Fruit fly (Drosophila melanogaster) whole organism, embryonic: Measurements from ENCODE around the gene CG42299.
A peak's percentile ranks its signal among the peaks of the same experiment; 100 is the strongest.

Experiments used
- Ada2b ChIP-seq: fragments of 200-800 bp; sonication (Bioruptor generic); IDR thresholded peaks from 2 replicates; pipeline ENCODE4 v1.3.6; 2022; ENCODE audit warnings: missing biosample characterization, missing genetic modification characterization
- CG10147 ChIP-seq: fragments of 200-800 bp; sonication (Bioruptor generic); optimal IDR thresholded peaks from 2 replicates; lab custom pipeline; 2019; ENCODE audit warnings: missing biosample characterization, mild to moderate bottlenecking, missing genetic modification characterization, moderate library complexity
- CG10366 ChIP-seq: fragments of 200-800 bp; sonication (Bioruptor generic); IDR thresholded peaks from 2 replicates; pipeline ENCODE4 v1.3.6; 2022; ENCODE audit warnings: missing biosample characterization, missing genetic modification characterization
- CG11247 ChIP-seq: fragments of 200-800 bp; sonication (Bioruptor generic); IDR thresholded peaks from 2 replicates; pipeline ENCODE4 v1.3.6; 2022; ENCODE audit warnings: missing biosample characterization, missing genetic modification characterization
- CG11695 ChIP-seq: fragments of 200-800 bp; sonication (Bioruptor generic); IDR thresholded peaks from 3 replicates; pipeline ENCODE4 v1.3.6; 2022; ENCODE audit warnings: missing biosample characterization, missing genetic modification characterization
- CG12769 ChIP-seq: fragments of 200-800 bp; sonication (Bioruptor generic); optimal IDR thresholded peaks from 2 replicates; lab custom pipeline; 2019; ENCODE audit warnings: missing biosample characterization, mild to moderate bottlenecking, missing genetic modification characterization, moderate library complexity
- CG12942 ChIP-seq: fragments of 200-800 bp; sonication (Bioruptor generic); optimal IDR thresholded peaks from 3 replicates; lab custom pipeline; 2016; ENCODE audit warnings: missing biosample characterization, missing genetic modification characterization
- CG13424 ChIP-seq: fragments of 200-800 bp; sonication (Bioruptor generic); optimal IDR thresholded peaks from 2 replicates; lab custom pipeline; 2019; ENCODE audit warnings: missing biosample characterization, mild to moderate bottlenecking, missing genetic modification characterization, moderate library complexity
- CG13894 ChIP-seq: fragments of 200-800 bp; sonication (Bioruptor generic); optimal IDR thresholded peaks from 3 replicates; lab custom pipeline; 2018; ENCODE audit warnings: missing biosample characterization, mild to moderate bottlenecking, missing genetic modification characterization, moderate library complexity
- CG14860 ChIP-seq: fragments of 200-800 bp; sonication (Bioruptor generic); IDR thresholded peaks from 3 replicates; pipeline ENCODE4 v1.3.6; 2022; ENCODE audit warnings: missing biosample characterization, missing genetic modification characterization; ENCODE audit not compliant: partially characterized antibody
- CG14965 ChIP-seq: fragments of 200-800 bp; sonication (Bioruptor generic); optimal IDR thresholded peaks from 2 replicates; lab custom pipeline; 2016; ENCODE audit warnings: missing biosample characterization, missing genetic modification characterization, borderline replicate concordance
- CG15269 ChIP-seq: fragments of 200-800 bp; sonication (Bioruptor generic); optimal IDR thresholded peaks from 2 replicates; lab custom pipeline; 2018; ENCODE audit warnings: missing biosample characterization, mild to moderate bottlenecking, missing genetic modification characterization, moderate library complexity
- CG15514 ChIP-seq: fragments of 200-800 bp; sonication (Bioruptor generic); optimal IDR thresholded peaks from 3 replicates; lab custom pipeline; 2017; ENCODE audit warnings: missing biosample characterization, missing genetic modification characterization, mild to moderate bottlenecking, moderate library complexity, missing genetic modification reagents
- CG16863 ChIP-seq: fragments of 200-800 bp; sonication (Bioruptor generic); optimal IDR thresholded peaks from 3 replicates; lab custom pipeline; 2016; ENCODE audit warnings: missing biosample characterization, missing genetic modification characterization
- CG18476 ChIP-seq: fragments of 200-800 bp; sonication (Bioruptor generic); optimal IDR thresholded peaks from 2 replicates; lab custom pipeline; 2016; ENCODE audit warnings: missing biosample characterization, mild to moderate bottlenecking, missing genetic modification characterization
- CG18619 ChIP-seq: fragments of 200-800 bp; sonication (Bioruptor generic); optimal IDR thresholded peaks from 3 replicates; lab custom pipeline; 2017; ENCODE audit warnings: missing biosample characterization, mild to moderate bottlenecking, missing genetic modification characterization
- CG3281 ChIP-seq: fragments of 200-800 bp; sonication (Bioruptor generic); optimal IDR thresholded peaks from 3 replicates; lab custom pipeline; 2017; ENCODE audit warnings: missing biosample characterization, mild to moderate bottlenecking, missing genetic modification characterization
- CG34224 ChIP-seq: fragments of 200-800 bp; sonication (Bioruptor generic); IDR thresholded peaks from 3 replicates; pipeline ENCODE4 v1.3.6; 2022; ENCODE audit warnings: missing biosample characterization, missing genetic modification characterization; ENCODE audit not compliant: partially characterized antibody
- CG34422 ChIP-seq: fragments of 200-800 bp; sonication (Bioruptor generic); IDR thresholded peaks from 3 replicates; pipeline ENCODE4 v1.3.6; 2022; ENCODE audit warnings: missing biosample characterization, missing genetic modification characterization
- CG3995 ChIP-seq: fragments of 200-800 bp; sonication (Bioruptor generic); optimal IDR thresholded peaks from 3 replicates; lab custom pipeline; 2016; ENCODE audit warnings: missing biosample characterization, missing genetic modification characterization
- CG4707 ChIP-seq: fragments of 200-800 bp; sonication (Bioruptor generic); optimal IDR thresholded peaks from 2 replicates; lab custom pipeline; 2018; ENCODE audit warnings: missing biosample characterization, mild to moderate bottlenecking, missing genetic modification characterization, moderate library complexity
- CG9437 ChIP-seq: fragments of 200-800 bp; sonication (Bioruptor generic); optimal IDR thresholded peaks from 2 replicates; lab custom pipeline; 2018; ENCODE audit warnings: missing biosample characterization, mild to moderate bottlenecking, missing genetic modification characterization
- D19B ChIP-seq: fragments of 200-800 bp; sonication (Bioruptor generic); optimal IDR thresholded peaks from 2 replicates; lab custom pipeline; 2017; ENCODE audit warnings: missing biosample characterization, mild to moderate bottlenecking, missing genetic modification characterization
- H2.0 ChIP-seq: fragments of 200-800 bp; sonication (Bioruptor generic); IDR thresholded peaks from 2 replicates; pipeline ENCODE4 v1.3.6; 2022; ENCODE audit warnings: missing biosample characterization, missing genetic modification characterization
- Hr39 ChIP-seq: fragments of >200 bp; optimal IDR thresholded peaks from 2 replicates; lab custom pipeline; 2017
- Hr51 ChIP-seq, 2 experiments: fragments of 200-800 bp; sonication (Bioruptor generic); optimal IDR thresholded peaks; 2 replicates in 1 of 2; 3 replicates in 1 of 2; lab custom pipeline; 2016 to 2018; ENCODE audit warnings: missing biosample characterization in 2 of 2, missing genetic modification characterization in 2 of 2, mild to moderate bottlenecking in 1 of 2, moderate library complexity in 1 of 2
- Lhr ChIP-seq: fragments of 200-800 bp; sonication (Bioruptor generic); optimal IDR thresholded peaks from 3 replicates; lab custom pipeline; 2017; ENCODE audit warnings: mild to moderate bottlenecking, missing biosample characterization, missing genetic modification reagents, missing genetic modification characterization
- MESR4 ChIP-seq: fragments of 200-800 bp; sonication (Bioruptor generic); optimal IDR thresholded peaks from 2 replicates; lab custom pipeline; 2018; ENCODE audit warnings: missing biosample characterization, mild to moderate bottlenecking, missing genetic modification characterization, moderate library complexity
- Mes4 ChIP-seq: fragments of 200-800 bp; sonication (Bioruptor generic); optimal IDR thresholded peaks from 2 replicates; lab custom pipeline; 2016; ENCODE audit warnings: missing biosample characterization, missing genetic modification characterization
- NC2α ChIP-seq: fragments of 200-800 bp; sonication (Bioruptor generic); optimal IDR thresholded peaks from 2 replicates; lab custom pipeline; 2016; ENCODE audit warnings: missing biosample characterization, missing genetic modification characterization
- Oli ChIP-seq: fragments of 200-800 bp; sonication (Bioruptor generic); optimal IDR thresholded peaks from 2 replicates; lab custom pipeline; 2018; ENCODE audit warnings: missing biosample characterization, mild to moderate bottlenecking, missing genetic modification characterization, moderate library complexity
- Sry-δ ChIP-seq: fragments of 200-800 bp; sonication (Bioruptor generic); optimal IDR thresholded peaks from 2 replicates; lab custom pipeline; 2016; ENCODE audit warnings: missing biosample characterization, missing genetic modification characterization
- bab2 ChIP-seq: fragments of 200-800 bp; sonication (Bioruptor generic); optimal IDR thresholded peaks from 2 replicates; lab custom pipeline; 2016; ENCODE audit warnings: missing biosample characterization, missing genetic modification characterization
- bbx ChIP-seq: fragments of 200-800 bp; sonication (Bioruptor generic); IDR thresholded peaks from 2 replicates; pipeline ENCODE4 v1.3.6; 2022; ENCODE audit warnings: missing biosample characterization, missing genetic modification characterization; ENCODE audit not compliant: partially characterized antibody
- chinmo ChIP-seq: fragments of 200-800 bp; sonication (Bioruptor generic); IDR thresholded peaks from 4 replicates; pipeline ENCODE4 v1.3.6; 2022; ENCODE audit warnings: missing biosample characterization, missing genetic modification characterization; ENCODE audit not compliant: partially characterized antibody
- chn ChIP-seq: fragments of 200-800 bp; sonication (Bioruptor generic); optimal IDR thresholded peaks from 2 replicates; lab custom pipeline; 2016; ENCODE audit warnings: missing biosample characterization, missing genetic modification characterization
- crp ChIP-seq, 2 experiments: fragments of 200-800 bp; sonication (Bioruptor generic); optimal IDR thresholded peaks; 2 replicates in 1 of 2; 3 replicates in 1 of 2; lab custom pipeline; 2017; ENCODE audit warnings: missing biosample characterization in 2 of 2, missing genetic modification characterization in 2 of 2, mild to moderate bottlenecking in 1 of 2, moderate library complexity in 1 of 2
- dpn ChIP-seq, 2 experiments: fragments of 200-800 bp; sonication (Bioruptor generic); optimal IDR thresholded peaks; 3 replicates each; lab custom pipeline; 2016; ENCODE audit warnings: missing biosample characterization in 2 of 2, missing genetic modification characterization in 2 of 2
- ems ChIP-seq: fragments of 200-800 bp; sonication (Bioruptor generic); optimal IDR thresholded peaks from 3 replicates; lab custom pipeline; 2016; ENCODE audit warnings: missing biosample characterization, missing genetic modification characterization
- en ChIP-seq: fragments of 200-800 bp; sonication (Bioruptor generic); optimal IDR thresholded peaks from 2 replicates; lab custom pipeline; 2016; ENCODE audit warnings: missing biosample characterization, missing genetic modification characterization
- exex ChIP-seq: fragments of 200-800 bp; sonication (Bioruptor generic); optimal IDR thresholded peaks from 4 replicates; lab custom pipeline; 2018; ENCODE audit warnings: missing biosample characterization, mild to moderate bottlenecking, missing genetic modification characterization, moderate library complexity
- gro ChIP-seq: fragments of 200-800 bp; sonication (Bioruptor generic); optimal IDR thresholded peaks from 2 replicates; lab custom pipeline; 2016; ENCODE audit warnings: missing biosample characterization, missing genetic modification characterization
- h ChIP-seq: fragments of >200 bp; optimal IDR thresholded peaks from 2 replicates; lab custom pipeline; 2017
- jing ChIP-seq: fragments of 200-800 bp; sonication (Bioruptor generic); optimal IDR thresholded peaks from 2 replicates; lab custom pipeline; 2018; ENCODE audit warnings: missing biosample characterization, mild to moderate bottlenecking, missing genetic modification characterization
- klu ChIP-seq: fragments of 200-800 bp; sonication (Bioruptor generic); IDR thresholded peaks from 2 replicates; pipeline ENCODE4 v1.3.6; 2022; ENCODE audit warnings: missing biosample characterization, missing genetic modification characterization
- sd ChIP-seq: fragments of 200-800 bp; sonication (Bioruptor generic); optimal IDR thresholded peaks from 3 replicates; lab custom pipeline; 2018; ENCODE audit warnings: missing biosample characterization, mild to moderate bottlenecking, missing genetic modification characterization, moderate library complexity
- sr ChIP-seq: fragments of 200-800 bp; sonication (Bioruptor generic); IDR thresholded peaks from 3 replicates; pipeline ENCODE4 v1.3.6; 2022; ENCODE audit warnings: missing biosample characterization, missing genetic modification characterization

CG42299 gene

dm6 chrX:15575557-15575956, at the start of gene CG42299 (continued):
- no peak for TF ChIP-seq CG13424 (tag; lab: Kevin White, UChicago)

- TF ChIP-seq dpn (GFP tag; optimal IDR thresholded peaks at IDR 0.05; lab: Kevin White, UChicago) (no peak), CG34422 (GFP tag; lab: Robert Waterston, UW) (no peak), CG13894 (peak; percentile 13), CG18476 (GFP tag; lab: Kevin White, UChicago) (no peak), CG12769 (tag; lab: Kevin White, UChicago) (no peak), jing (GFP tag; lab: Kevin White, UChicago) (no peak), chinmo (GFP tag; lab: Robert Waterston, UW) (0 out of 4 replicates have a peak, but pooled peaks have one; percentile 28), sr (peak; percentile 91), klu (no peak), Ada2b (GFP tag; lab: Robert Waterston, UW) (no peak), D19B (GFP tag; lab: Kevin White, UChicago) (no peak), CG3281 (GFP tag; lab: Kevin White, UChicago) (no peak), MESR4 (GFP tag; lab: Kevin White, UChicago) (no peak), sd (tag; lab: Kevin White, UChicago) (peak; percentile 10)
Observed at dm6 chrX:15623809-15624208, 48.3 kb upstream of the CG42299 start.

DNA sequence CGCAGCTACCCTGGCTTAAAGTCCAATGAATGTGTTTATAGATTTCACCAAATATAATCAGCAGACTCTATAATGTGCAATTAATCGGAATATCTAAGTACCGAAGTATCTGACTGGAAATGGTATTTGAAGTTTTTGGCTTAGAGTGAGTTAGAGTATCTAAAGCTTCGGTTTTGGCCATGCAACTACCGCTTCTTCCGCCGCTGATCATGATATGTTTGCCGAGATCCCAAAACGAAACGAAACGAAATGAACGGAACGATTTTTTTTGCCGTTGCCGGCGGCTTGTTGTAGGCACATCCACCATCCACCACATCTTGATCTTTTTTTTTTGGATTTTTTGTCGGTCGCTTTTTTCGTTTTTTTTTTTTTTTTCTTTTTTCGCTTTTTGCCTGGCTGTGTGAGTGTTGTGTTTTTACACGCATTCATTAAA, 47.5 kb upstream of the CG42299 start:
- TF ChIP-seq ems (peak; percentile 55), CG14860 (GFP tag; lab: Robert Waterston, UW) (no peak), CG10366 (GFP tag; lab: Robert Waterston, UW) (peak; percentile 88), bab2 (GFP tag; lab: Kevin White, UChicago) (peak; percentile 74), CG14965 (GFP tag; lab: Kevin White, UChicago) (no peak), CG4707 (peak; percentile 28), CG10147 (GFP tag; lab: Kevin White, UChicago) (peak; percentile 69), Lhr (GFP tag; lab: Kevin White, UChicago) (no peak), CG15269 (peak; percentile 85), H2.0 (peak; percentile 86), en (GFP tag; lab: Kevin White, UChicago) (peak; percentile 58), crp (GFP tag; optimal IDR thresholded peaks at IDR 0.05; lab: Kevin White, UChicago) (no peak), bbx (no peak), chn (GFP tag; lab: Kevin White, UChicago) (peak; percentile 18), chinmo (GFP tag; lab: Robert Waterston, UW) (0 out of 4 replicates have a peak, but pooled peaks have one; percentile 57), CG15514 (GFP tag; lab: Kevin White, UChicago) (peak; percentile 54), exex (tag; lab: Kevin White, UChicago) (peak; percentile 6), D19B (GFP tag; lab: Kevin White, UChicago) (peak; percentile 40), CG11247 (GFP tag; lab: Robert Waterston, UW) (peak; percentile 83), CG12942 (GFP tag; lab: Kevin White, UChicago) (peak; percentile 57), Hr51 (GFP tag; optimal IDR thresholded peaks at IDR 0.05; lab: Kevin White, UChicago) (peak in 1 of 2 experiments; percentile 79), Oli (tag; lab: Kevin White, UChicago) (peak; percentile 76), Sry-δ (GFP tag; lab: Kevin White, UChicago) (peak; percentile 33), gro (peak; percentile 48), CG34224 (GFP tag; lab: Robert Waterston, UW) (no peak), CG11695 (GFP tag; lab: Robert Waterston, UW) (peak; percentile 86), Hr39 (lab: Kevin White, UChicago) (no peak), CG18619 (GFP tag; lab: Kevin White, UChicago) (peak; percentile 40), CG16863 (peak; percentile 57), NC2α (no peak), CG9437 (GFP tag; lab: Kevin White, UChicago) (peak; percentile 50), h (no peak), CG3995 (peak; percentile 36), Mes4 (GFP tag; lab: Kevin White, UChicago) (peak; percentile 42)
